Worm (Caenorhabditis elegans) whole organism, mixed stage, embryonic: ENCODE results near the gene R160.3.

Source experiments
- M03D4.4 ChIP-seq: sonication (generic microtip); optimal IDR thresholded peaks from 2 replicates; lab custom pipeline; 2017; ENCODE audit warnings: mild to moderate bottlenecking, missing genetic modification characterization, missing compliant biosample characterization
- bed-3 ChIP-seq: fragments of 200-800 bp; sonication (Bioruptor generic); optimal IDR thresholded peaks from 3 replicates; lab custom pipeline; 2018; ENCODE audit warnings: mild to moderate bottlenecking, missing genetic modification characterization, moderate library complexity, missing compliant biosample characterization
- ceh-39 ChIP-seq: fragments of 150-350 bp; optimal IDR thresholded peaks from 2 replicates; lab custom pipeline; 2014; ENCODE audit warnings: missing biosample characterization, missing genetic modification characterization
- ceh-43 ChIP-seq: fragments of 200-800 bp; sonication (Bioruptor generic); optimal IDR thresholded peaks from 2 replicates; lab custom pipeline; 2018; ENCODE audit warnings: mild to moderate bottlenecking, missing genetic modification characterization, moderate library complexity, missing compliant biosample characterization
- ceh-83 ChIP-seq: fragments of 200-800 bp; sonication (Bioruptor generic); optimal IDR thresholded peaks from 2 replicates; lab custom pipeline; 2018; ENCODE audit warnings: mild to moderate bottlenecking, missing genetic modification characterization, missing compliant biosample characterization
- ces-1 ChIP-seq: fragments of 150-350 bp; optimal IDR thresholded peaks from 2 replicates; lab custom pipeline; 2014; ENCODE audit warnings: missing biosample characterization, missing genetic modification reagents, missing genetic modification characterization
- cnd-1 ChIP-seq: fragments of 200-800 bp; sonication (Bioruptor generic); optimal IDR thresholded peaks from 2 replicates; lab custom pipeline; 2018; ENCODE audit warnings: mild to moderate bottlenecking, missing genetic modification characterization, missing compliant biosample characterization
- drap-1 ChIP-seq: fragments of 200-800 bp; sonication (Bioruptor generic); optimal IDR thresholded peaks from 3 replicates; lab custom pipeline; 2018; ENCODE audit warnings: mild to moderate bottlenecking, missing genetic modification characterization, missing compliant biosample characterization
- elt-1 ChIP-seq: sonication (generic microtip); optimal IDR thresholded peaks from 2 replicates; lab custom pipeline; 2017; ENCODE audit warnings: missing genetic modification characterization, mild to moderate bottlenecking, missing compliant biosample characterization, antibody characterized with exemption, moderate library complexity, borderline replicate concordance; ENCODE audit not compliant: insufficient read depth
- elt-3 ChIP-seq: fragments of 150-350 bp; optimal IDR thresholded peaks from 2 replicates; lab custom pipeline; 2014; ENCODE audit warnings: missing biosample characterization, missing genetic modification characterization
- ham-2 ChIP-seq: fragments of 200-800 bp; sonication (Bioruptor generic); optimal IDR thresholded peaks from 2 replicates; lab custom pipeline; 2018; ENCODE audit warnings: mild to moderate bottlenecking, missing genetic modification characterization, missing compliant biosample characterization
- hlh-1 ChIP-seq: fragments of 150-350 bp; optimal IDR thresholded peaks from 2 replicates; lab custom pipeline; 2014; ENCODE audit warnings: missing biosample characterization, missing genetic modification reagents, missing genetic modification characterization
- lin-13 ChIP-seq: fragments of 150-350 bp; optimal IDR thresholded peaks from 2 replicates; lab custom pipeline; 2014; ENCODE audit warnings: missing biosample characterization, missing genetic modification characterization
- lin-32 ChIP-seq: fragments of 200-800 bp; sonication (Bioruptor generic); optimal IDR thresholded peaks from 2 replicates; lab custom pipeline; 2018; ENCODE audit warnings: mild to moderate bottlenecking, missing genetic modification characterization, missing compliant biosample characterization
- mab-5 ChIP-seq: fragments of 150-350 bp; optimal IDR thresholded peaks from 2 replicates; lab custom pipeline; 2014; ENCODE audit warnings: missing biosample characterization, missing genetic modification characterization
- mep-1 ChIP-seq: fragments of 150-350 bp; optimal IDR thresholded peaks from 2 replicates; lab custom pipeline; 2017; ENCODE audit warnings: missing biosample characterization, missing genetic modification reagents, missing genetic modification characterization, inconsistent platforms
- nhr-12 ChIP-seq: fragments of 150-350 bp; optimal IDR thresholded peaks from 2 replicates; lab custom pipeline; 2014; ENCODE audit warnings: missing biosample characterization, missing genetic modification characterization
- nhr-2 ChIP-seq: fragments of 150-350 bp; optimal IDR thresholded peaks from 2 replicates; lab custom pipeline; 2014; ENCODE audit warnings: missing biosample characterization, missing genetic modification characterization
- nhr-76 ChIP-seq: sonication (generic microtip); optimal IDR thresholded peaks from 2 replicates; lab custom pipeline; 2017; ENCODE audit warnings: missing biosample characterization, missing genetic modification characterization
- pha-4 ChIP-seq: fragments of 150-350 bp; optimal IDR thresholded peaks from 2 replicates; lab custom pipeline; 2018; ENCODE audit warnings: missing biosample characterization, missing genetic modification reagents, missing genetic modification characterization
- sem-2 ChIP-seq: fragments of 200-800 bp; sonication (Bioruptor generic); optimal IDR thresholded peaks from 2 replicates; lab custom pipeline; 2018; ENCODE audit warnings: mild to moderate bottlenecking, missing genetic modification characterization, missing compliant biosample characterization
- snpc-4 ChIP-seq: fragments of 150-350 bp; optimal IDR thresholded peaks from 2 replicates; lab custom pipeline; 2014; ENCODE audit warnings: missing biosample characterization, missing genetic modification characterization
- unc-120 ChIP-seq: sonication (generic microtip); optimal IDR thresholded peaks from 2 replicates; lab custom pipeline; 2017; ENCODE audit warnings: missing genetic modification characterization, missing compliant biosample characterization; ENCODE audit not compliant: poor library complexity, severe bottlenecking
- unc-62 ChIP-seq: fragments of 150-350 bp; optimal IDR thresholded peaks from 2 replicates; lab custom pipeline; 2014; ENCODE audit warnings: missing biosample characterization, missing genetic modification reagents, missing genetic modification characterization
- zip-8 ChIP-seq: fragments of 150-350 bp; optimal IDR thresholded peaks from 2 replicates; lab custom pipeline; 2014; ENCODE audit warnings: missing biosample characterization, missing genetic modification characterization
- ztf-11 ChIP-seq: fragments of 150-350 bp; optimal IDR thresholded peaks from 2 replicates; lab custom pipeline; 2014; ENCODE audit warnings: missing biosample characterization, missing genetic modification characterization

R160.3 gene

ce11 chrX:4362522-4362921 lies 3.6 kb downstream of the R160.3 start, which contains the start of gene F14H12.7:
Gene F14H12.7 (minus strand): TSS chrX:4362622.
- no peak for TF ChIP-seq ceh-83 (GFP tag; lab: Kevin White, UChicago)
- TF ChIP-seq nhr-76 (tag; lab: Kevin White, UChicago): no peak
- no peak for TF ChIP-seq ceh-43
- no peak for TF ChIP-seq ztf-11 (tag; lab: Kevin White, UChicago)
- TF ChIP-seq unc-120: no peak
- TF ChIP-seq lin-13 (tag; lab: Kevin White, UChicago): no peak
- no peak for TF ChIP-seq drap-1 (GFP tag; lab: Kevin White, UChicago)
- no peak for TF ChIP-seq mab-5 (tag; lab: Kevin White, UChicago)
- TF ChIP-seq lin-32 (GFP tag; lab: Kevin White, UChicago): no peak
- TF ChIP-seq ceh-39: no peak
- no peak for TF ChIP-seq bed-3 (GFP tag; lab: Kevin White, UChicago)
- TF ChIP-seq nhr-2 (tag; lab: Kevin White, UChicago): no peak

- TF ChIP-seq ces-1: no peak
- TF ChIP-seq mep-1 (tag; lab: Kevin White, UChicago): no peak
- TF ChIP-seq ceh-43: no peak
- no peak for TF ChIP-seq lin-32 (GFP tag; lab: Kevin White, UChicago)
- TF ChIP-seq sem-2 (GFP tag; lab: Kevin White, UChicago): no peak
- TF ChIP-seq elt-3: no peak
- no peak for TF ChIP-seq pha-4 (tag; lab: Kevin White, UChicago)
- TF ChIP-seq zip-8 (tag; lab: Kevin White, UChicago): no peak
- TF ChIP-seq lin-13 (tag; lab: Kevin White, UChicago): no peak
- no peak for TF ChIP-seq drap-1 (GFP tag; lab: Kevin White, UChicago)
- TF ChIP-seq nhr-12 (tag; lab: Kevin White, UChicago): no peak
- no peak for TF ChIP-seq hlh-1 (tag; lab: Kevin White, UChicago)
- TF ChIP-seq elt-1 (tag; lab: Kevin White, UChicago): no peak
- TF ChIP-seq M03D4.4 (tag; lab: Kevin White, UChicago): no peak
- no peak for TF ChIP-seq nhr-76 (tag; lab: Kevin White, UChicago)
- TF ChIP-seq snpc-4 (tag; lab: Kevin White, UChicago): no peak
Observed at ce11 chrX:4359030-4359429, 7.1 kb downstream of the R160.3 start.

ce11 chrX:4357467-4357866 lies 8.7 kb downstream of the R160.3 start, which contains the start of gene F14H12.6:
Gene F14H12.6 (minus strand): TSS chrX:4357567.
- TF ChIP-seq bed-3 (GFP tag; lab: Kevin White, UChicago) (no peak), drap-1 (GFP tag; lab: Kevin White, UChicago) (no peak), snpc-4 (tag; lab: Kevin White, UChicago) (no peak), pha-4 (tag; lab: Kevin White, UChicago) (no peak), cnd-1 (tag; lab: Kevin White, UChicago) (no peak), ham-2 (GFP tag; lab: Kevin White, UChicago) (no peak), ceh-39 (no peak), unc-62 (GFP tag; lab: Kevin White, UChicago) (no peak)

- no peak for TF ChIP-seq snpc-4 (tag; lab: Kevin White, UChicago)
- no peak for TF ChIP-seq drap-1 (GFP tag; lab: Kevin White, UChicago)
- no peak for TF ChIP-seq ham-2 (GFP tag; lab: Kevin White, UChicago)
- no peak for TF ChIP-seq mep-1 (tag; lab: Kevin White, UChicago)
- no peak for TF ChIP-seq ces-1
Observed at ce11 chrX:4353318-4353717, 12.8 kb downstream of the R160.3 start, which contains the start of gene col-165. Gene col-165 (plus strand): TSS chrX:4353618.

- no peak for TF ChIP-seq nhr-2 (tag; lab: Kevin White, UChicago)
Observed at ce11 chrX:4350198-4350597, 15.9 kb downstream of the R160.3 start, which contains the start of gene F14H12.2. Gene F14H12.2 (plus strand): TSS chrX:4350498.

- no peak for TF ChIP-seq sem-2 (GFP tag; lab: Kevin White, UChicago)
- no peak for TF ChIP-seq ztf-11 (tag; lab: Kevin White, UChicago)
- no peak for TF ChIP-seq nhr-2 (tag; lab: Kevin White, UChicago)
- TF ChIP-seq M03D4.4 (tag; lab: Kevin White, UChicago): no peak
- no peak for TF ChIP-seq unc-62 (GFP tag; lab: Kevin White, UChicago)
- no peak for TF ChIP-seq zip-8 (tag; lab: Kevin White, UChicago)
- TF ChIP-seq nhr-76 (tag; lab: Kevin White, UChicago): no peak
- TF ChIP-seq cnd-1 (tag; lab: Kevin White, UChicago): no peak
Observed at ce11 chrX:4343915-4344314, 22.2 kb downstream of the R160.3 start, which contains the start of gene F14H12.3. Gene F14H12.3 (plus strand): TSS chrX:4344215.
